Worm (Caenorhabditis elegans) whole organism, L2 larva: Measurements from ENCODE around the gene F07B10.7.

Experiments used
- aly-2 ChIP-seq: fragments of 150-350 bp; optimal IDR thresholded peaks from 2 replicates; lab custom pipeline; 2014; ENCODE audit warnings: missing biosample characterization, missing genetic modification characterization
- blmp-1 ChIP-seq: sonication (generic microtip); optimal IDR thresholded peaks from 2 replicates; lab custom pipeline; 2017; ENCODE audit warnings: missing genetic modification characterization, mild to moderate bottlenecking, missing compliant biosample characterization, antibody characterized with exemption, moderate library complexity; ENCODE audit not compliant: insufficient read depth
- nhr-25 ChIP-seq: fragments of 150-350 bp; sonication (generic microtip); optimal IDR thresholded peaks from 3 replicates; lab custom pipeline; 2014; ENCODE audit warnings: missing biosample characterization, missing genetic modification characterization
- nhr-6 ChIP-seq: fragments of 150-350 bp; optimal IDR thresholded peaks from 2 replicates; lab custom pipeline; 2014; ENCODE audit warnings: missing biosample characterization, missing genetic modification characterization
- peb-1 ChIP-seq: fragments of 150-350 bp; optimal IDR thresholded peaks from 2 replicates; lab custom pipeline; 2014; ENCODE audit warnings: missing biosample characterization, missing genetic modification characterization

ce11 chrV:11290888-11291287 is 30.4 kb upstream of the F07B10.7 start, which contains the start of gene C03E10.1:
- no peak for TF ChIP-seq nhr-6 (tag; lab: Kevin White, UChicago)
- TF ChIP-seq peb-1 (tag; lab: Kevin White, UChicago), result no peak
- TF ChIP-seq blmp-1 (tag; lab: Kevin White, UChicago), result no peak
- no peak for TF ChIP-seq nhr-25 (tag; lab: Kevin White, UChicago)
- TF ChIP-seq aly-2 (tag; lab: Kevin White, UChicago), result no peak
